Fruit fly (Drosophila melanogaster): ENCODE data around the gene Fdx2.
A peak's percentile ranks its signal among the peaks of the same experiment; 100 is the strongest.

Fdx2 gene

dm6 chr3L:4304244-4304959 lies 12.1 kb downstream of the Fdx2 start (continued):
- TF ChIP-seq ERR (GFP tag; optimal IDR thresholded peaks at IDR 0.05): no peak
- no peak for TF ChIP-seq psq (GFP tag; optimal IDR thresholded peaks at IDR 0.05)
- TF ChIP-seq CG11695 (GFP tag; IDR thresholded peaks at IDR 0.05): no peak
- TF ChIP-seq Nf-YB (GFP tag; optimal IDR thresholded peaks at IDR 0.05): no peak
- no peak for TF ChIP-seq Six4 (GFP tag; optimal IDR thresholded peaks at IDR 0.05)
- TF ChIP-seq Bteb2 (GFP tag; optimal IDR thresholded peaks at IDR 0.05): no peak
- TF ChIP-seq kah (GFP tag; optimal IDR thresholded peaks at IDR 0.05): no peak
- TF ChIP-seq Doc3 (GFP tag; IDR thresholded peaks at IDR 0.05; ENCODE audit: partially characterized antibody): no peak
- TF ChIP-seq CG4707 (GFP tag; optimal IDR thresholded peaks at IDR 0.05): no peak
- no peak for TF ChIP-seq CG17385 (GFP tag; optimal IDR thresholded peaks at IDR 0.05)
- no peak for TF ChIP-seq CG16815 (GFP tag; optimal IDR thresholded peaks at IDR 0.05)
- TF ChIP-seq ewg (GFP tag; optimal IDR thresholded peaks at IDR 0.05): no peak
- TF ChIP-seq CG2202 (tag; optimal IDR thresholded peaks at IDR 0.05): no peak
- no peak for TF ChIP-seq CG12299 (tag; optimal IDR thresholded peaks at IDR 0.05)
- no peak for TF ChIP-seq caup (GFP tag; optimal IDR thresholded peaks at IDR 0.05; ENCODE audit: severe bottlenecking)
- peak; percentile 95 for TF ChIP-seq Drgx (GFP tag; IDR thresholded peaks at IDR 0.05)
- no peak for TF ChIP-seq tgo (GFP tag; IDR thresholded peaks at IDR 0.05)
- TF ChIP-seq CG11398 (GFP tag; optimal IDR thresholded peaks at IDR 0.05): no peak
- no peak for TF ChIP-seq CG8388 (GFP tag; optimal IDR thresholded peaks at IDR 0.05)
- no peak for TF ChIP-seq cato (GFP tag; optimal IDR thresholded peaks at IDR 0.05; ENCODE audit: borderline replicate concordance)
- no peak for TF ChIP-seq ssp (GFP tag; IDR thresholded peaks at IDR 0.05)
- 0 out of 2 replicates have a peak, but pooled peaks have one; percentile 18 for TF ChIP-seq sisA (GFP tag; IDR thresholded peaks at IDR 0.05)
- no peak for TF ChIP-seq Gsc (GFP tag; IDR thresholded peaks at IDR 0.05)
- TF ChIP-seq CG1603 (tag; optimal IDR thresholded peaks at IDR 0.05): peak; percentile 11
- TF ChIP-seq lmd (GFP tag; IDR thresholded peaks at IDR 0.05): no peak
- TF ChIP-seq sens (GFP tag): peak; percentile 85
- TF ChIP-seq Xrp1 (GFP tag; IDR thresholded peaks at IDR 0.05): peak; percentile 44; the same call in 1 of the 2 replicates
- no peak for TF ChIP-seq org-1 (GFP tag; optimal IDR thresholded peaks at IDR 0.05)
- no peak for TF ChIP-seq CG17829 (tag; optimal IDR thresholded peaks at IDR 0.05)
- TF ChIP-seq CG7372 (GFP tag; IDR thresholded peaks at IDR 0.05): no peak
- TF ChIP-seq CG11560 (tag; IDR thresholded peaks at IDR 0.05): no peak
- no peak for TF ChIP-seq pita (GFP tag; optimal IDR thresholded peaks at IDR 0.05)
- TF ChIP-seq en (GFP tag; optimal IDR thresholded peaks at IDR 0.05): no peak
- TF ChIP-seq Mes4 (GFP tag; optimal IDR thresholded peaks at IDR 0.05): no peak
- TF ChIP-seq HmgZ (tag; optimal IDR thresholded peaks at IDR 0.05): no peak
- peak; percentile 29; the same call in 1 of the 2 replicates for TF ChIP-seq chm (GFP tag; IDR thresholded peaks at IDR 0.05)
- no peak for TF ChIP-seq pzg (GFP tag; optimal IDR thresholded peaks at IDR 0.05)
- no peak for TF ChIP-seq so (GFP tag; IDR thresholded peaks at IDR 0.05)
- TF ChIP-seq luna (GFP tag; optimal IDR thresholded peaks at IDR 0.05): no peak
- TF ChIP-seq CG17186 (GFP tag; optimal IDR thresholded peaks at IDR 0.05): no peak
- no peak for TF ChIP-seq CG12744 (GFP tag; optimal IDR thresholded peaks at IDR 0.05)
- TF ChIP-seq PHDP (tag; optimal IDR thresholded peaks at IDR 0.05): no peak
- peak; percentile 85 for TF ChIP-seq Ets65A (GFP tag)
